Worm (Caenorhabditis elegans) whole organism, young adult: ENCODE measurements around the gene C18A3.3.

Source experiments
- B0261.1 ChIP-seq: sonication (generic microtip); optimal IDR thresholded peaks from 2 replicates; lab custom pipeline; 2016; ENCODE audit warnings: mild to moderate bottlenecking, missing genetic modification characterization, moderate library complexity, missing compliant biosample characterization
- F39B2.1 ChIP-seq: fragments of 200-800 bp; sonication (Bioruptor generic); IDR thresholded peaks from 2 replicates; pipeline ENCODE4 v1.3.6; 2022; ENCODE audit warnings: missing genetic modification reagents, missing genetic modification characterization, missing compliant biosample characterization
- F57C9.4 ChIP-seq: sonication (generic microtip); optimal IDR thresholded peaks from 2 replicates; lab custom pipeline; 2017; ENCODE audit warnings: mild to moderate bottlenecking, missing genetic modification characterization, missing compliant biosample characterization
- K12H6.12 ChIP-seq: fragments of 200-800 bp; sonication (Bioruptor generic); optimal IDR thresholded peaks from 2 replicates; lab custom pipeline; 2018; ENCODE audit warnings: mild to moderate bottlenecking, missing genetic modification characterization, missing compliant biosample characterization
- Y56A3A.18 ChIP-seq: fragments of 200-800 bp; sonication (Bioruptor generic); IDR thresholded peaks from 2 replicates; pipeline ENCODE4 v1.3.6; 2022; ENCODE audit warnings: missing genetic modification reagents, missing genetic modification characterization, missing compliant biosample characterization
- Y79H2A.3 ChIP-seq: fragments of 200-800 bp; sonication (Bioruptor generic); conservative IDR thresholded peaks from 2 replicates; pipeline ENCODE4 v1.3.6; 2022; ENCODE audit warnings: missing genetic modification reagents, missing genetic modification characterization, missing compliant biosample characterization
- ZK185.1 ChIP-seq: sonication (generic microtip); optimal IDR thresholded peaks from 2 replicates; lab custom pipeline; 2016; ENCODE audit warnings: mild to moderate bottlenecking, missing genetic modification characterization, missing compliant biosample characterization; ENCODE audit not compliant: poor library complexity, severe bottlenecking
- atf-7 ChIP-seq: sonication (generic microtip); optimal IDR thresholded peaks from 2 replicates; lab custom pipeline; 2017; ENCODE audit warnings: mild to moderate bottlenecking, missing genetic modification characterization, missing compliant biosample characterization
- attf-5 ChIP-seq: fragments of 200-800 bp; sonication (Bioruptor generic); optimal IDR thresholded peaks from 2 replicates; lab custom pipeline; 2018; ENCODE audit warnings: mild to moderate bottlenecking, missing genetic modification characterization, missing compliant biosample characterization
- bed-2 ChIP-seq: fragments of 200-800 bp; sonication (Bioruptor generic); IDR thresholded peaks from 2 replicates; pipeline ENCODE4 v1.3.6; 2022; ENCODE audit warnings: missing genetic modification reagents, missing genetic modification characterization, missing compliant biosample characterization
- ceh-27 ChIP-seq: fragments of 200-800 bp; sonication (Bioruptor generic); optimal IDR thresholded peaks from 2 replicates; lab custom pipeline; 2018; ENCODE audit warnings: mild to moderate bottlenecking, missing genetic modification characterization, moderate library complexity, missing compliant biosample characterization
- ceh-58 ChIP-seq: fragments of 200-800 bp; sonication (Bioruptor generic); IDR thresholded peaks from 2 replicates; pipeline ENCODE4 v1.3.6; 2022; ENCODE audit warnings: missing genetic modification characterization, missing compliant biosample characterization
- die-1 ChIP-seq: sonication (generic microtip); optimal IDR thresholded peaks from 2 replicates; lab custom pipeline; 2016; ENCODE audit warnings: missing genotype, mild to moderate bottlenecking, missing genetic modification characterization, missing compliant biosample characterization
- dox-1 ChIP-seq: fragments of 200-800 bp; sonication (Bioruptor generic); IDR thresholded peaks from 2 replicates; pipeline ENCODE4 v1.3.6; 2022; ENCODE audit warnings: missing genetic modification reagents, missing genetic modification characterization, missing compliant biosample characterization
- dpff-1 ChIP-seq: sonication (generic microtip); optimal IDR thresholded peaks from 2 replicates; lab custom pipeline; 2017; ENCODE audit warnings: mild to moderate bottlenecking, missing genetic modification characterization, missing compliant biosample characterization
- egl-44 ChIP-seq: fragments of 200-800 bp; sonication (Bioruptor generic); IDR thresholded peaks from 2 replicates; pipeline ENCODE4 v1.3.6; 2022; ENCODE audit warnings: missing genetic modification reagents, missing genetic modification characterization, missing compliant biosample characterization
- egrh-3 ChIP-seq: fragments of 200-800 bp; sonication (Bioruptor generic); IDR thresholded peaks from 2 replicates; pipeline ENCODE4 v1.3.6; 2022; ENCODE audit warnings: missing genetic modification reagents, missing genetic modification characterization, missing compliant biosample characterization
- ekl-4 ChIP-seq: fragments of 200-800 bp; sonication (Bioruptor generic); IDR thresholded peaks from 2 replicates; pipeline ENCODE4 v1.3.6; 2022; ENCODE audit warnings: missing genetic modification reagents, missing genetic modification characterization, missing compliant biosample characterization
- hlh-12 ChIP-seq: sonication (generic microtip); optimal IDR thresholded peaks from 2 replicates; lab custom pipeline; 2016; ENCODE audit warnings: missing genetic modification characterization, missing compliant biosample characterization
- hlh-26 ChIP-seq: fragments of 200-800 bp; sonication (Bioruptor generic); conservative IDR thresholded peaks from 2 replicates; pipeline ENCODE4 v1.3.6; 2022; ENCODE audit warnings: missing genetic modification reagents, missing genetic modification characterization, missing compliant biosample characterization
- hmg-1.2 ChIP-seq: fragments of 200-800 bp; sonication (Bioruptor generic); IDR thresholded peaks from 2 replicates; pipeline ENCODE4 v1.3.6; 2022; ENCODE audit warnings: missing genetic modification reagents, missing genetic modification characterization, missing compliant biosample characterization
- let-526 ChIP-seq: fragments of 200-800 bp; sonication (Bioruptor generic); IDR thresholded peaks from 2 replicates; pipeline ENCODE4 v1.3.6; 2022; ENCODE audit warnings: missing genetic modification reagents, missing genetic modification characterization, missing compliant biosample characterization
- lin-26 ChIP-seq: fragments of 200-800 bp; sonication (Bioruptor generic); IDR thresholded peaks from 2 replicates; pipeline ENCODE4 v1.3.6; 2022; ENCODE audit warnings: missing genetic modification reagents, missing genetic modification characterization, missing compliant biosample characterization
- lin-35 ChIP-seq, 3 experiments: fragments of 150-350 bp in 2 of 3; sonication (generic microtip) in 1 of 3; optimal IDR thresholded peaks; 2 replicates each; lab custom pipeline; 2014 to 2018; ENCODE audit warnings: missing biosample characterization in 3 of 3, missing genetic modification characterization in 3 of 3, missing genetic modification reagents in 3 of 3
- nfya-1 ChIP-seq: sonication (generic microtip); optimal IDR thresholded peaks from 2 replicates; lab custom pipeline; 2017; ENCODE audit warnings: antibody characterized with exemption, missing compliant biosample characterization, missing genetic modification characterization, borderline replicate concordance; ENCODE audit not compliant: insufficient read depth
- nfya-2 ChIP-seq: fragments of 200-800 bp; sonication (Bioruptor generic); IDR thresholded peaks from 2 replicates; pipeline ENCODE4 v1.3.6; 2022; ENCODE audit warnings: missing genetic modification reagents, missing genetic modification characterization, missing compliant biosample characterization
- nfyb-1 ChIP-seq: fragments of 200-800 bp; sonication (Bioruptor generic); IDR thresholded peaks from 2 replicates; pipeline ENCODE4 v1.3.6; 2022; ENCODE audit warnings: missing genetic modification reagents, missing genetic modification characterization, missing compliant biosample characterization
- nhr-179 ChIP-seq: sonication (generic microtip); optimal IDR thresholded peaks from 2 replicates; lab custom pipeline; 2016; ENCODE audit warnings: mild to moderate bottlenecking, missing genetic modification characterization, missing compliant biosample characterization
- nhr-80 ChIP-seq: sonication (generic microtip); optimal IDR thresholded peaks from 2 replicates; lab custom pipeline; 2016; ENCODE audit warnings: missing genetic modification characterization, missing compliant biosample characterization
- nhr-90 ChIP-seq: sonication (generic microtip); optimal IDR thresholded peaks from 2 replicates; lab custom pipeline; 2016; ENCODE audit warnings: missing genotype, mild to moderate bottlenecking, missing genetic modification characterization, missing compliant biosample characterization
- pbrm-1 ChIP-seq: fragments of 200-800 bp; sonication (Bioruptor generic); IDR thresholded peaks from 2 replicates; pipeline ENCODE4 v1.3.6; 2022; ENCODE audit warnings: missing genetic modification reagents, missing genetic modification characterization, missing compliant biosample characterization
- rcor-1 ChIP-seq: fragments of 200-800 bp; sonication (Bioruptor generic); IDR thresholded peaks from 2 replicates; pipeline ENCODE4 v1.3.6; 2022; ENCODE audit warnings: missing genetic modification reagents, missing genetic modification characterization, missing compliant biosample characterization
- snpc-1.1 ChIP-seq: sonication (generic microtip); optimal IDR thresholded peaks from 2 replicates; lab custom pipeline; 2017; ENCODE audit warnings: missing genetic modification characterization, mild to moderate bottlenecking, missing compliant biosample characterization, antibody characterized with exemption, moderate library complexity, missing genotype, missing genetic modification reagents; ENCODE audit not compliant: insufficient read depth
- somi-1 ChIP-seq: fragments of 200-800 bp; sonication (Bioruptor generic); optimal IDR thresholded peaks from 2 replicates; lab custom pipeline; 2018; ENCODE audit warnings: mild to moderate bottlenecking, missing genetic modification characterization, missing compliant biosample characterization
- unc-62 ChIP-seq: fragments of 150-350 bp; optimal IDR thresholded peaks from 2 replicates; lab custom pipeline; 2014; ENCODE audit warnings: missing biosample characterization, missing genetic modification reagents, missing genetic modification characterization

C18A3.3 gene

ce11 chrII:5714807-5715206 lies 1.3 kb upstream of the C18A3.3 start, which contains the start of the genes tiar-1 and lelo-4 (continued):
- no peak for TF ChIP-seq nfya-1 (tag; lab: Kevin White, UChicago)
- TF ChIP-seq hmg-1.2 (GFP tag; lab: Robert Waterston, UW): peak; percentile 43; the same call in 1 of the 2 replicates
- no peak for TF ChIP-seq B0261.1
- TF ChIP-seq somi-1 (GFP tag; lab: Kevin White, UChicago): no peak
- TF ChIP-seq nfyb-1 (GFP tag; lab: Robert Waterston, UW): peak; percentile 61; the same call in 1 of the 2 replicates
- TF ChIP-seq die-1 (tag; lab: Kevin White, UChicago): no peak

- TF ChIP-seq hlh-26 (GFP tag; lab: Robert Waterston, UW): no peak
- no peak for TF ChIP-seq F39B2.1 (GFP tag; lab: Robert Waterston, UW)
- no peak for TF ChIP-seq let-526 (GFP tag; lab: Robert Waterston, UW)
- no peak for TF ChIP-seq rcor-1 (GFP tag; lab: Robert Waterston, UW)
- TF ChIP-seq, all 124 proteins: peak for 0
These were observed 1.7 kb downstream of the C18A3.3 start, which contains the start of gene zipt-3 for ce11 chrII:5717831-5718230. zipt-3 (plus strand) TSS chrII:5718131.

- TF ChIP-seq egl-44 (GFP tag; lab: Robert Waterston, UW) (no peak), rcor-1 (GFP tag; lab: Robert Waterston, UW) (no peak)
These were observed 3.7 kb downstream of the C18A3.3 start, which contains the start of gene damt-1 for ce11 chrII:5719848-5720247. damt-1 (plus strand) TSS chrII:5720148.

ce11 chrII:5725094-5725493 lies 9.0 kb downstream of the C18A3.3 start:
- TF ChIP-seq ceh-27 (GFP tag; lab: Kevin White, UChicago) (peak; percentile 34), atf-7 (no peak), Y56A3A.18 (GFP tag; lab: Robert Waterston, UW) (no peak), nfya-2 (GFP tag; lab: Robert Waterston, UW) (no peak), dox-1 (no peak), lin-35 (GFP tag; optimal IDR thresholded peaks at IDR 0.05; lab: Kevin White, UChicago) (peak in 1 of 3 experiments; percentile 36), nhr-179 (no peak), pbrm-1 (GFP tag; lab: Robert Waterston, UW) (no peak), hmg-1.2 (GFP tag; lab: Robert Waterston, UW) (peak; percentile 28; the same call in 1 of the 2 replicates), B0261.1 (no peak), egrh-3 (GFP tag; lab: Robert Waterston, UW) (no peak), bed-2 (GFP tag; lab: Robert Waterston, UW) (no peak), unc-62 (no peak), attf-5 (GFP tag; lab: Kevin White, UChicago) (no peak), K12H6.12 (tag; lab: Kevin White, UChicago) (peak; percentile 60), Y79H2A.3 (GFP tag; lab: Robert Waterston, UW) (no peak), nhr-80 (tag; lab: Kevin White, UChicago) (no peak), ceh-58 (GFP tag; lab: Robert Waterston, UW) (no peak), ZK185.1 (peak; percentile 46), F57C9.4 (tag; lab: Kevin White, UChicago) (no peak), ekl-4 (GFP tag; lab: Robert Waterston, UW) (no peak), lin-26 (GFP tag; lab: Robert Waterston, UW) (no peak), die-1 (tag; lab: Kevin White, UChicago) (no peak), hlh-12 (no peak), nhr-90 (tag; lab: Kevin White, UChicago) (no peak), dpff-1 (tag; lab: Kevin White, UChicago) (no peak), snpc-1.1 (no peak), rcor-1 (GFP tag; lab: Robert Waterston, UW) (no peak)
- TF ChIP-seq, all 124 proteins: peak for 5
